Worm (Caenorhabditis elegans) whole organism, midembryonic: ENCODE data around the gene T09E8.4.

Experiments used
- klf-2 ChIP-seq: fragments of 200-800 bp; sonication (Bioruptor generic); conservative IDR thresholded peaks from 2 replicates; pipeline ENCODE4 v1.3.6; 2022; ENCODE audit warnings: missing genetic modification reagents, missing genetic modification characterization, missing compliant biosample characterization
- ref-1 ChIP-seq: fragments of 200-800 bp; sonication (Bioruptor generic); conservative IDR thresholded peaks from 2 replicates; pipeline ENCODE4 v1.3.6; 2022; ENCODE audit warnings: missing genetic modification reagents, missing genetic modification characterization, missing compliant biosample characterization

DNA sequence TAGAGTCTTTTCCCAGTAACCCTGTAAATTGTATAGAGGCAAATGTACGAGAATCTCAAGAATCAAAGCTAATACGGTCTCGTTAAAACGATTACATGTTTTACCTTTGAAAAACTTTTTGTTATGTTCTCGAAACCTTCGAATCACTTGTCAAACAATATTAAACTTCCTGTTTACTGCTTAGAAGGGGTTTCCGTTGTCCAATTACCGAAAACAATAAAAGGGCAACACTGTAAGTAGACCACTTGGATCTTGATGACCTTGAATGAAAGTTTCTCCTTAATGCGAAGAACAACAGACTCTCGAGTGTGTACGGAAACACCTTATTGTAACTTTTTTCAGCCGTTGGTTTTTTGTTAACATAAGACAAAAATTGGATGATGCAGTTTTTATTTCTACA is 16.6 kb upstream of the T09E8.4 start:
- TF ChIP-seq ref-1 (GFP tag; lab: Robert Waterston, UW) (no peak), klf-2 (GFP tag; lab: Robert Waterston, UW) (no peak)
